Fruit fly (Drosophila melanogaster): ENCODE results near the gene CG10761.
A peak's percentile ranks its signal among the peaks of the same experiment; 100 is the strongest.

dm6 chrX:8211731-8212468, 49.3 kb upstream of the CG10761 start:
- TF ChIP-seq EcR (GFP tag; optimal IDR thresholded peaks at IDR 0.05) (no peak), CG8301 (tag; optimal IDR thresholded peaks at IDR 0.05) (peak; percentile 71), Ets98B (GFP tag; IDR thresholded peaks at IDR 0.05) (peak; percentile 56), CG34367 (tag; optimal IDR thresholded peaks at IDR 0.05) (peak; percentile 62), Pif1A (GFP tag; optimal IDR thresholded peaks at IDR 0.05) (peak; percentile 51), rn (GFP tag; IDR thresholded peaks at IDR 0.05) (no peak), CG9948 (tag; optimal IDR thresholded peaks at IDR 0.05) (peak; percentile 80), CG4496 (GFP tag; IDR thresholded peaks at IDR 0.05) (peak; percentile 67), CG13204 (GFP tag; optimal IDR thresholded peaks at IDR 0.05) (peak; percentile 55), Pif1B (GFP tag; optimal IDR thresholded peaks at IDR 0.05) (peak; percentile 49), fd96Ca (GFP tag; IDR thresholded peaks at IDR 0.05) (peak; percentile 72; the same call in 2 of the 3 replicates), CG32121 (GFP tag; IDR thresholded peaks at IDR 0.05) (no peak)
